Fruit fly (Drosophila melanogaster) Kc167 (cell line): Measurements from ENCODE around the gene CG5646.

Experiments used
- h ChIP-seq: fragments of >200 bp; optimal IDR thresholded peaks from 3 replicates; lab custom pipeline; 2018; ENCODE audit warnings: missing external identifiers
- psq ChIP-seq: fragments of >200 bp; optimal IDR thresholded peaks from 2 replicates; lab custom pipeline; 2017; ENCODE audit warnings: missing external identifiers
- ttk ChIP-seq: sonication (Bioruptor generic); optimal IDR thresholded peaks from 2 replicates; lab custom pipeline; 2017; ENCODE audit warnings: missing external identifiers

- TF ChIP-seq psq (lab: Kevin White, UChicago) (no peak), h (lab: Kevin White, UChicago) (no peak), ttk (no peak)
These were observed 3.0 kb downstream of the CG5646 start for dm6 chr3R:27557970-27558659.
